Worm (Caenorhabditis elegans): ENCODE results near the gene col-78.

DNA sequence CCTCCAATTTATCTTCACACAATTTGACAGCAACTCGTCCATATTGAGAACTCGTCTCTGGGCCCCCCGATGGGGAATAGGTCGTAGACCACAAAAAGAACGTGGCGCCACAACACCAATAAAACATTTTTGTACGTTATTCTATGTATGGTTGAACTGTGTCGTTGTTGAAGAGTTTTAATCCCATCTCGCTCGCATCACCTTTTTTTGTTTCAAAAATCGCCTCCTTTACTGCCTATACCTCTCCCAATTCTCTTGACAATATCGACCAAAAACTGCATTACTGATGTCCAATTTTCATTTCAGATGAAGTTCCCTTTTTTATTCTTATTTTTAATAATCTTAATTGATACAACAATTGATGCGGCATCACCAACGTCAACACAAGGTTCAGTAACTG lies 44.9 kb downstream of the col-78 start, which contains the start of gene let-23:
- TF ChIP-seq unc-62 (GFP tag; optimal IDR thresholded peaks at IDR 0.05) (no peak), nhr-28 (tag; optimal IDR thresholded peaks at IDR 0.05) (no peak)
